Worm (Caenorhabditis elegans) whole organism, L4 larva: Measurements from ENCODE around the gene set-15.

ENCODE experiments used
- aha-1 ChIP-seq: fragments of 150-350 bp; peaks from one replicate; lab custom pipeline; 2014; ENCODE audit warnings: missing biosample characterization, missing genetic modification characterization
- ama-1 ChIP-seq: fragments of 150-350 bp; optimal IDR thresholded peaks from 2 replicates; lab custom pipeline; 2014; ENCODE audit warnings: inconsistent platforms, mixed read lengths
- ceh-28 ChIP-seq: fragments of 150-350 bp; optimal IDR thresholded peaks from 2 replicates; lab custom pipeline; 2014; ENCODE audit warnings: missing biosample characterization, missing genetic modification reagents, missing genetic modification characterization
- ceh-62 ChIP-seq: sonication (generic microtip); optimal IDR thresholded peaks from 2 replicates; lab custom pipeline; 2017; ENCODE audit warnings: missing biosample characterization, missing genetic modification characterization
- pqm-1 ChIP-seq: sonication (generic microtip); optimal IDR thresholded peaks from 2 replicates; lab custom pipeline; 2017; ENCODE audit warnings: missing biosample characterization, missing genetic modification characterization
- snpc-4 ChIP-seq: fragments of 150-350 bp; optimal IDR thresholded peaks from 2 replicates; lab custom pipeline; 2014; ENCODE audit warnings: missing biosample characterization, missing genetic modification characterization

DNA sequence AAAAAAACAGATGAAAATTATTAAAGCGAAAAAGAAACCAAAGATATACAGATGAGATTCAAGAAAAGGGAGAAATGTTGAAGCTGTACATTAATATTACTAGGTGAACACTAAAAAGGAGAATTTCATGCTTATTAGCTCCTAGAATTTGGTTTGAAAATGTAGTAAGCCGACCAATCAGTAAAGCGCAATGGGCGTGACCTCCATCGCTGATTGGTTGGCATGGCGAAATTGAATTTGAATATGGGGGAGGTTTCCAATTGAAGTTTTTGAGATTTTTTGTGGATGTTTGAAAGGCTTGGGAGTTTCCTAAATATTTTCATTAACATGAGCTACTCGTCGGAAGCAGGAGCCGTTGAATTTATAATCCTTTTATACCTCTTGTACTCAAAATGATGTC, 3.5 kb downstream of the set-15 start:
- TF ChIP-seq pqm-1 (tag; lab: Kevin White, UChicago) (no peak), ceh-28 (no peak), snpc-4 (tag; lab: Kevin White, UChicago) (no peak), ama-1 (lab: Kevin White, UChicago) (no peak), aha-1 (no peak), ceh-62 (no peak)
